Fruit fly (Drosophila melanogaster) whole organism, embryonic: ENCODE results near the gene CG13314.

Experiments
- Asciz ChIP-seq: fragments of 200-800 bp; sonication (Bioruptor generic); optimal IDR thresholded peaks from 2 replicates; lab custom pipeline; 2017; ENCODE audit warnings: missing biosample characterization, mild to moderate bottlenecking, missing genetic modification characterization, missing genetic modification reagents
- CG10959 ChIP-seq: fragments of 200-800 bp; sonication (Bioruptor generic); IDR thresholded peaks from 2 replicates; pipeline ENCODE4 v1.3.6; 2022; ENCODE audit warnings: missing biosample characterization, missing genetic modification characterization
- CG11695 ChIP-seq: fragments of 200-800 bp; sonication (Bioruptor generic); IDR thresholded peaks from 3 replicates; pipeline ENCODE4 v1.3.6; 2022; ENCODE audit warnings: missing biosample characterization, missing genetic modification characterization
- CG12942 ChIP-seq: fragments of 200-800 bp; sonication (Bioruptor generic); optimal IDR thresholded peaks from 3 replicates; lab custom pipeline; 2016; ENCODE audit warnings: missing biosample characterization, missing genetic modification characterization
- CG14860 ChIP-seq: fragments of 200-800 bp; sonication (Bioruptor generic); IDR thresholded peaks from 3 replicates; pipeline ENCODE4 v1.3.6; 2022; ENCODE audit warnings: missing biosample characterization, missing genetic modification characterization; ENCODE audit not compliant: partially characterized antibody
- CG16813 ChIP-seq: fragments of 200-800 bp; sonication (Bioruptor generic); IDR thresholded peaks from 3 replicates; pipeline ENCODE4 v1.3.6; 2022; ENCODE audit warnings: missing biosample characterization, missing genetic modification characterization; ENCODE audit not compliant: partially characterized antibody
- CG17912 ChIP-seq: fragments of 200-800 bp; sonication (Bioruptor generic); optimal IDR thresholded peaks from 2 replicates; lab custom pipeline; 2018; ENCODE audit warnings: missing biosample characterization, mild to moderate bottlenecking, missing genetic modification characterization
- CG1792 ChIP-seq: fragments of 200-800 bp; sonication (Bioruptor generic); optimal IDR thresholded peaks from 2 replicates; lab custom pipeline; 2016; ENCODE audit warnings: missing biosample characterization, missing genetic modification characterization
- CG30431 ChIP-seq: fragments of 200-800 bp; sonication (Bioruptor generic); optimal IDR thresholded peaks from 2 replicates; lab custom pipeline; 2017; ENCODE audit warnings: missing biosample characterization, missing genetic modification characterization
- CG32532 ChIP-seq: fragments of 200-800 bp; sonication (Bioruptor generic); IDR thresholded peaks from 2 replicates; pipeline ENCODE4 v1.3.6; 2022; ENCODE audit warnings: missing biosample characterization, missing genetic modification characterization
- CG32772 ChIP-seq: fragments of 200-800 bp; sonication (Bioruptor generic); IDR thresholded peaks from 2 replicates; pipeline ENCODE4 v1.3.6; 2022; ENCODE audit warnings: missing biosample characterization, missing genetic modification characterization
- CG34422 ChIP-seq: fragments of 200-800 bp; sonication (Bioruptor generic); IDR thresholded peaks from 3 replicates; pipeline ENCODE4 v1.3.6; 2022; ENCODE audit warnings: missing biosample characterization, missing genetic modification characterization
- CG3847 ChIP-seq: fragments of 200-800 bp; sonication (Bioruptor generic); IDR thresholded peaks from 2 replicates; pipeline ENCODE4 v1.3.6; 2022; ENCODE audit warnings: missing biosample characterization, missing genetic modification characterization
- CG43689 ChIP-seq: fragments of 200-800 bp; sonication (Bioruptor generic); IDR thresholded peaks from 2 replicates; pipeline ENCODE4 v1.3.6; 2022; ENCODE audit warnings: missing biosample characterization, missing genetic modification characterization
- CG4404 ChIP-seq: fragments of 200-800 bp; sonication (Bioruptor generic); IDR thresholded peaks from 2 replicates; pipeline ENCODE4 v1.3.6; 2022; ENCODE audit warnings: missing biosample characterization, missing genetic modification characterization
- CG6854 ChIP-seq: fragments of 200-800 bp; sonication (Bioruptor generic); optimal IDR thresholded peaks from 3 replicates; lab custom pipeline; 2017; ENCODE audit warnings: missing biosample characterization, mild to moderate bottlenecking, missing genetic modification characterization
- CG7271 ChIP-seq: fragments of 200-800 bp; sonication (Bioruptor generic); optimal IDR thresholded peaks from 2 replicates; lab custom pipeline; 2018; ENCODE audit warnings: missing biosample characterization, mild to moderate bottlenecking, missing genetic modification characterization, moderate library complexity
- CG7556 ChIP-seq: fragments of 200-800 bp; sonication (Bioruptor generic); optimal IDR thresholded peaks from 2 replicates; lab custom pipeline; 2017; ENCODE audit warnings: missing biosample characterization, mild to moderate bottlenecking, missing genetic modification characterization
- CG8924 ChIP-seq: fragments of 200-800 bp; optimal IDR thresholded peaks from 3 replicates; lab custom pipeline; 2019; ENCODE audit warnings: missing biosample characterization, mild to moderate bottlenecking, missing genetic modification characterization, moderate library complexity
- CG8944 ChIP-seq: fragments of 200-800 bp; sonication (Bioruptor generic); optimal IDR thresholded peaks from 3 replicates; lab custom pipeline; 2016; ENCODE audit warnings: missing biosample characterization, missing genetic modification characterization
- Chrac-16 ChIP-seq: fragments of 200-800 bp; sonication (Bioruptor generic); optimal IDR thresholded peaks from 3 replicates; lab custom pipeline; 2016; ENCODE audit warnings: missing biosample characterization, missing genetic modification characterization
- CrebB ChIP-seq: fragments of 200-800 bp; sonication (Bioruptor generic); optimal IDR thresholded peaks from 3 replicates; lab custom pipeline; 2018; ENCODE audit warnings: missing biosample characterization, mild to moderate bottlenecking, missing genetic modification characterization
- Dip2 ChIP-seq: fragments of 200-800 bp; sonication (Bioruptor generic); IDR thresholded peaks from 2 replicates; pipeline ENCODE4 v1.3.6; 2022; ENCODE audit warnings: missing biosample characterization, missing genetic modification characterization
- Eip74EF ChIP-seq, 2 experiments: fragments of 200-800 bp in 1 of 2; fragments of >200 bp in 1 of 2; sonication (Bioruptor generic) in 1 of 2; optimal IDR thresholded peaks; 2 replicates each; lab custom pipeline; 2017 to 2019; ENCODE audit warnings: missing biosample characterization in 2 of 2, missing genetic modification characterization in 2 of 2, mild to moderate bottlenecking in 1 of 2, moderate library complexity in 1 of 2
- Ets65A ChIP-seq: fragments of 200-800 bp; sonication (Bioruptor generic); peaks from one replicate; lab custom pipeline; 2016; ENCODE audit warnings: missing biosample characterization, missing genetic modification characterization
- Ets97D ChIP-seq: fragments of 200-800 bp; sonication (Bioruptor generic); optimal IDR thresholded peaks from 3 replicates; lab custom pipeline; 2016; ENCODE audit warnings: missing biosample characterization, missing genetic modification characterization
- Fer2 ChIP-seq: fragments of 200-800 bp; sonication (Bioruptor generic); optimal IDR thresholded peaks from 2 replicates; lab custom pipeline; 2018; ENCODE audit warnings: missing biosample characterization, mild to moderate bottlenecking, missing genetic modification characterization, moderate library complexity
- MESR4 ChIP-seq: fragments of 200-800 bp; sonication (Bioruptor generic); optimal IDR thresholded peaks from 2 replicates; lab custom pipeline; 2018; ENCODE audit warnings: missing biosample characterization, mild to moderate bottlenecking, missing genetic modification characterization, moderate library complexity
- Opbp ChIP-seq: fragments of 200-800 bp; sonication (Bioruptor generic); IDR thresholded peaks from 3 replicates; pipeline ENCODE4 v1.3.6; 2022; ENCODE audit warnings: missing biosample characterization, missing genetic modification characterization; ENCODE audit not compliant: partially characterized antibody
- Scr ChIP-seq: fragments of 200-800 bp; sonication (Bioruptor generic); IDR thresholded peaks from 2 replicates; pipeline ENCODE4 v1.3.6; 2022; ENCODE audit warnings: missing biosample characterization, missing genetic modification characterization; ENCODE audit not compliant: partially characterized antibody
- TFAM ChIP-seq: fragments of 200-800 bp; sonication (Bioruptor generic); optimal IDR thresholded peaks from 2 replicates; lab custom pipeline; 2017; ENCODE audit warnings: missing biosample characterization, missing genetic modification characterization, inconsistent platforms
- Usf ChIP-seq: fragments of 200-800 bp; sonication (Bioruptor generic); optimal IDR thresholded peaks from 2 replicates; lab custom pipeline; 2017; ENCODE audit warnings: missing genotype, missing biosample characterization, missing genetic modification characterization
- Xrp1 ChIP-seq: fragments of 200-800 bp; sonication (Bioruptor generic); IDR thresholded peaks from 2 replicates; pipeline ENCODE4 v1.3.6; 2022; ENCODE audit warnings: missing biosample characterization, missing genetic modification characterization
- ato ChIP-seq: fragments of 200-800 bp; sonication (Bioruptor generic); IDR thresholded peaks from 2 replicates; pipeline ENCODE4 v1.3.6; 2022; ENCODE audit warnings: missing biosample characterization, missing genetic modification characterization; ENCODE audit not compliant: partially characterized antibody
- bowl ChIP-seq: fragments of 200-800 bp; sonication (Bioruptor generic); IDR thresholded peaks from 2 replicates; pipeline ENCODE4 v1.3.6; 2022; ENCODE audit warnings: missing biosample characterization, missing genetic modification characterization
- dm ChIP-seq: fragments of 200-800 bp; sonication (Bioruptor generic); optimal IDR thresholded peaks from 3 replicates; lab custom pipeline; 2016; ENCODE audit warnings: missing biosample characterization, missing genetic modification characterization
- ewg ChIP-seq: fragments of 200-800 bp; sonication (Bioruptor generic); optimal IDR thresholded peaks from 3 replicates; lab custom pipeline; 2017; ENCODE audit warnings: mild to moderate bottlenecking, missing biosample characterization, missing genetic modification reagents, missing genetic modification characterization
- fd3F ChIP-seq: fragments of 200-800 bp; sonication (Bioruptor generic); optimal IDR thresholded peaks from 2 replicates; lab custom pipeline; 2018; ENCODE audit warnings: missing biosample characterization, mild to moderate bottlenecking, missing genetic modification characterization, moderate library complexity
- hbn ChIP-seq: fragments of 200-800 bp; sonication (Bioruptor generic); IDR thresholded peaks from 2 replicates; pipeline ENCODE4 v1.3.6; 2022; ENCODE audit warnings: missing biosample characterization, missing genetic modification characterization; ENCODE audit not compliant: partially characterized antibody
- hth ChIP-seq: fragments of >200 bp; optimal IDR thresholded peaks from 2 replicates; lab custom pipeline; 2017; ENCODE audit warnings: inconsistent platforms
- jumu ChIP-seq: fragments of 200-800 bp; sonication (Bioruptor generic); optimal IDR thresholded peaks from 3 replicates; lab custom pipeline; 2016; ENCODE audit warnings: missing biosample characterization, missing genetic modification characterization
- ken ChIP-seq: fragments of 200-800 bp; sonication (Bioruptor generic); IDR thresholded peaks from 3 replicates; pipeline ENCODE4 v1.3.6; 2022; ENCODE audit warnings: missing biosample characterization, missing genetic modification characterization
- nom ChIP-seq: fragments of 200-800 bp; sonication (Bioruptor generic); optimal IDR thresholded peaks from 2 replicates; lab custom pipeline; 2017; ENCODE audit warnings: missing biosample characterization, missing genetic modification characterization, mild to moderate bottlenecking, moderate library complexity, missing genetic modification reagents
- p53 ChIP-seq: fragments of 200-800 bp; sonication (Bioruptor generic); optimal IDR thresholded peaks from 2 replicates; lab custom pipeline; 2016; ENCODE audit warnings: missing biosample characterization, missing genetic modification characterization
- psq ChIP-seq: fragments of 200-800 bp; sonication (Bioruptor generic); optimal IDR thresholded peaks from 2 replicates; lab custom pipeline; 2017; ENCODE audit warnings: missing biosample characterization, missing genetic modification characterization
- sim ChIP-seq: fragments of 200-800 bp; sonication (Bioruptor generic); IDR thresholded peaks from 2 replicates; pipeline ENCODE4 v1.3.6; 2022; ENCODE audit warnings: missing biosample characterization, missing genetic modification characterization
- sob ChIP-seq: fragments of 200-800 bp; sonication (Bioruptor generic); IDR thresholded peaks from 2 replicates; pipeline ENCODE4 v1.3.6; 2022; ENCODE audit warnings: missing biosample characterization, missing genetic modification characterization
- yki ChIP-seq: fragments of >200 bp; optimal IDR thresholded peaks from 3 replicates; lab custom pipeline; 2018

CG13314 gene

DNA sequence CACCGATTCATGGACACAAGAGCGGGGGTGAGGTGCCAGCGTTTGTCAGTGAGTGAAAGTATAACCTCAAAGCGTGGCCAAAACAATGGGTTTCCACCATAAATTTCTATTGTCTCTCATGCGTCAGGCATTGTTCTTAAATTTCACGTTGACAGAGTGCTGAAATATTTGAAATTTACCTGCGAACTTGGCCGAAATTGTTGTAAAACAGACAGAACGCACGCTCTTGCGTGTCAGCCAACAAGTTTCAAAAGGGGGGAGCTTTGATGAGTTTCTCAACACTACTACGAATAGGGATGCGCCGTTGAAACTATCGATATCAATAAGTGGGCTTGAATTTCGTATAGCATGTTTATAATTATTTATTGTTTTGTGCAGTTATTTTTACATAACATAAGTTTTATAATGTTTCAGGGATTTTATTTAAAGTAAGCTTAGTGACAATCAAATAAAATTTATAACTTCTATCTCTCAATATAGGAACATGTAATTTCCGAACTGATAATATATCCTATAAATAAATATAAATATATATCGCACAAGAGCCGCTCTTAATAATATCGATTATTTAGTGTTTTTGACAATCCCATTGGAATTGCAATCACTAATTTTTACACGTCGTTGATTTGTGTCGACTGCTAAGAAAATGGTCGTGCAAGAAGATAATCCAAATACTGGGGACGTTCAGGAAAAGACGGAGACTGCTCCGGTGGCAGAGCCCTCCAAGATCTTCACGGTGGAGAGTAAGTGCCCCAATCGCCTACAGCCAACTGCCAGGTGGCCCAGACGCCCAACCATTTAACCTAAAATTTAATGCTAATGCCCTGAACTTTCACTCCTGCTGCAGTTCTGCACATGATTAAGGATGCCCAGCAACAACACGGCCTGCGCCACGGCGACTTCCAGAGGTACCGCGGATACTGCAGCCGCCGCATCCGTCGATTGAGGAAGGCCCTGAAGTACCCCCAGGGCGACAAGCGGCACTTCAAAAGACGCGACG lies 6.8 kb upstream of the CG13314 start, which contains the start of the genes pix and Srp68 (continued):
- TF ChIP-seq CG34422 (GFP tag; lab: Robert Waterston, UW) = no peak; the same call in 1 of the 3 replicates
- peak; percentile 63 for TF ChIP-seq ewg (GFP tag; lab: Kevin White, UChicago)
- peak; percentile 16 for TF ChIP-seq jumu (GFP tag; lab: Kevin White, UChicago)
- peak; percentile 81 for TF ChIP-seq dm (GFP tag; lab: Kevin White, UChicago)
- TF ChIP-seq ato (GFP tag; lab: Robert Waterston, UW) = no peak
- TF ChIP-seq MESR4 = peak; percentile 93
- peak; percentile 75 for TF ChIP-seq Chrac-16 (GFP tag; lab: Kevin White, UChicago)
- TF ChIP-seq CG6854 = no peak
- no peak for TF ChIP-seq yki
- TF ChIP-seq CG16813 (GFP tag; lab: Robert Waterston, UW) = peak; percentile 88
- no peak; the same call in 2 of the 3 replicates for TF ChIP-seq CG11695 (GFP tag; lab: Robert Waterston, UW)
- TF ChIP-seq CG14860 (GFP tag; lab: Robert Waterston, UW) = peak; percentile 80
- TF ChIP-seq fd3F (GFP tag; lab: Kevin White, UChicago) = peak; percentile 43
- peak; percentile 26 for TF ChIP-seq CG17912
- 0 out of 3 replicates have a peak, but pooled peaks have one; percentile 48 for TF ChIP-seq ken (GFP tag; lab: Robert Waterston, UW)
- peak; percentile 75 for TF ChIP-seq CG8924 (tag; lab: Kevin White, UChicago)
- no peak for TF ChIP-seq Dip2
- no peak for TF ChIP-seq TFAM
- TF ChIP-seq Ets97D = peak; percentile 41
- TF ChIP-seq CrebB (tag; lab: Kevin White, UChicago) = no peak
- TF ChIP-seq CG12942 (GFP tag; lab: Kevin White, UChicago) = peak; percentile 31
- TF ChIP-seq CG1792 (GFP tag; lab: Kevin White, UChicago) = no peak
- TF ChIP-seq CG3847 (GFP tag; lab: Robert Waterston, UW) = peak; percentile 77
- peak; percentile 59 for TF ChIP-seq Fer2
- TF ChIP-seq Scr (GFP tag; lab: Robert Waterston, UW) = peak; percentile 93
- peak; percentile 59; the same call in 1 of the 2 replicates for TF ChIP-seq Xrp1 (GFP tag; lab: Robert Waterston, UW)
- TF ChIP-seq nom (GFP tag; lab: Kevin White, UChicago) = peak; percentile 15
- no peak for TF ChIP-seq Eip74EF (GFP tag; optimal IDR thresholded peaks at IDR 0.05; lab: Kevin White, UChicago)
- TF ChIP-seq CG8944 = no peak
- TF ChIP-seq sob = peak; percentile 66
- TF ChIP-seq p53 (GFP tag; lab: Kevin White, UChicago) = peak; percentile 66
- 0 out of 2 replicates have a peak, but pooled peaks have one; percentile 14 for TF ChIP-seq CG32772 (GFP tag; lab: Robert Waterston, UW)
- TF ChIP-seq hth (lab: Kevin White, UChicago) = no peak
- no peak for TF ChIP-seq CG43689 (GFP tag; lab: Robert Waterston, UW)
- TF ChIP-seq bowl (GFP tag; lab: Robert Waterston, UW) = no peak
- TF ChIP-seq psq (GFP tag; lab: Kevin White, UChicago) = peak; percentile 3
- TF ChIP-seq CG30431 (GFP tag; lab: Kevin White, UChicago) = peak; percentile 17
- no peak for TF ChIP-seq CG10959 (GFP tag; lab: Robert Waterston, UW)
- TF ChIP-seq Opbp (GFP tag; lab: Robert Waterston, UW) = peak; percentile 66; the same call in 2 of the 3 replicates
- TF ChIP-seq Ets65A (GFP tag; lab: Kevin White, UChicago) = peak; percentile 92
- TF ChIP-seq sim (GFP tag; lab: Robert Waterston, UW) = no peak
- peak; percentile 45 for TF ChIP-seq CG7556 (GFP tag; lab: Kevin White, UChicago)
- peak; percentile 78; the same call in 1 of the 2 replicates for TF ChIP-seq hbn
- peak; percentile 64 for TF ChIP-seq CG4404
- no peak for TF ChIP-seq CG7271 (tag; lab: Kevin White, UChicago)
- no peak for TF ChIP-seq Asciz (GFP tag; lab: Kevin White, UChicago)
- TF ChIP-seq Usf (GFP tag; lab: Kevin White, UChicago) = peak; percentile 44
- TF ChIP-seq CG32532 (GFP tag; lab: Robert Waterston, UW) = 0 out of 2 replicates have a peak, but pooled peaks have one; percentile 29
